Fruit fly (Drosophila melanogaster) whole organism, wandering third instar larva: ENCODE results near the gene CG17571.

Source experiments
- Abd-B ChIP-seq: fragments of >200 bp; optimal IDR thresholded peaks from 2 replicates; lab custom pipeline; 2017; ENCODE audit warnings: missing biosample characterization, missing genetic modification characterization
- CG32264 ChIP-seq: fragments of 200-800 bp; sonication (Bioruptor generic); optimal IDR thresholded peaks from 2 replicates; lab custom pipeline; 2016; ENCODE audit warnings: missing biosample characterization, missing genetic modification characterization
- CG9705 ChIP-seq: fragments of 200-800 bp; sonication (Bioruptor generic); optimal IDR thresholded peaks from 2 replicates; lab custom pipeline; 2018; ENCODE audit warnings: missing biosample characterization, mild to moderate bottlenecking, missing genetic modification characterization
- CrebA ChIP-seq: fragments of 200-800 bp; sonication (Bioruptor generic); optimal IDR thresholded peaks from 2 replicates; lab custom pipeline; 2016; ENCODE audit warnings: missing biosample characterization, mild to moderate bottlenecking, missing genetic modification characterization, borderline replicate concordance
- Dfd ChIP-seq: fragments of >200 bp; optimal IDR thresholded peaks from 2 replicates; lab custom pipeline; 2017; ENCODE audit warnings: missing biosample characterization, missing genetic modification characterization
- Dif ChIP-seq: fragments of 200-275, 200-300 bp; sonication (Bioruptor generic); optimal IDR thresholded peaks from 2 replicates; lab custom pipeline; 2018; ENCODE audit warnings: missing biosample characterization, missing genetic modification characterization; ENCODE audit not compliant: partially characterized antibody
- GATAd ChIP-seq: sonication (Bioruptor generic); optimal IDR thresholded peaks from 2 replicates; lab custom pipeline; 2016; ENCODE audit warnings: missing biosample characterization, missing genetic modification characterization
- HLH106 ChIP-seq: fragments of 200-800 bp; optimal IDR thresholded peaks from 3 replicates; lab custom pipeline; 2019; ENCODE audit warnings: missing biosample characterization, mild to moderate bottlenecking, missing genetic modification characterization, moderate library complexity
- Hnf4 ChIP-seq: fragments of 200-800 bp; sonication (Bioruptor generic); optimal IDR thresholded peaks from 2 replicates; lab custom pipeline; 2016; ENCODE audit warnings: missing biosample characterization, mild to moderate bottlenecking, missing genetic modification characterization
- Hr78 ChIP-seq: fragments of >200 bp; optimal IDR thresholded peaks from 2 replicates; lab custom pipeline; 2017; ENCODE audit warnings: missing biosample characterization, missing genetic modification characterization
- Hr83 ChIP-seq: fragments of 200-300 bp; sonication (Bioruptor generic); optimal IDR thresholded peaks from 2 replicates; lab custom pipeline; 2016; ENCODE audit warnings: missing biosample characterization, mild to moderate bottlenecking, missing genetic modification characterization, moderate library complexity; ENCODE audit not compliant: poor library complexity, severe bottlenecking
- Jra ChIP-seq: sonication (Bioruptor generic); optimal IDR thresholded peaks from 2 replicates; lab custom pipeline; 2016; ENCODE audit warnings: missing biosample characterization, missing genetic modification characterization
- Mio ChIP-seq: sonication (Bioruptor generic); optimal IDR thresholded peaks from 2 replicates; lab custom pipeline; 2016; ENCODE audit warnings: missing biosample characterization, missing genetic modification characterization
- Myc ChIP-seq: fragments of >200 bp; optimal IDR thresholded peaks from 2 replicates; lab custom pipeline; 2017
- N ChIP-seq: fragments of >200 bp; optimal IDR thresholded peaks from 2 replicates; lab custom pipeline; 2018; ENCODE audit warnings: missing biosample characterization, missing external identifiers, missing genetic modification characterization
- OdsH ChIP-seq: fragments of 200-800 bp; sonication (Bioruptor generic); optimal IDR thresholded peaks from 2 replicates; lab custom pipeline; 2016; ENCODE audit warnings: missing biosample characterization, mild to moderate bottlenecking, missing genetic modification characterization
- Rel ChIP-seq, 2 experiments: fragments of 200-800 bp; sonication (Bioruptor generic) in 1 of 2; optimal IDR thresholded peaks; 2 replicates in 1 of 2; 3 replicates in 1 of 2; lab custom pipeline; 2016 to 2019; ENCODE audit warnings: mild to moderate bottlenecking in 2 of 2, missing biosample characterization in 2 of 2, missing genetic modification characterization in 2 of 2, moderate library complexity in 1 of 2
- Sp1 ChIP-seq: fragments of 200-800 bp; sonication (Bioruptor generic); optimal IDR thresholded peaks from 3 replicates; lab custom pipeline; 2019; ENCODE audit warnings: missing biosample characterization, mild to moderate bottlenecking, missing genetic modification characterization, moderate library complexity
- Vsx2 ChIP-seq: fragments of 200-300, 225-300 bp; sonication (Bioruptor generic); optimal IDR thresholded peaks from 2 replicates; lab custom pipeline; 2018; ENCODE audit warnings: missing biosample characterization, missing genetic modification characterization; ENCODE audit not compliant: partially characterized antibody
- br ChIP-seq: fragments of 200-800 bp; sonication (Bioruptor generic); optimal IDR thresholded peaks from 2 replicates; lab custom pipeline; 2016; ENCODE audit warnings: missing biosample characterization, missing genetic modification characterization
- brk ChIP-seq: fragments of 200-800 bp; sonication (Bioruptor generic); optimal IDR thresholded peaks from 2 replicates; lab custom pipeline; 2016; ENCODE audit warnings: missing biosample characterization, mild to moderate bottlenecking, missing genetic modification characterization
- dl ChIP-seq, 2 experiments: fragments of 175-275, 200-275 bp in 1 of 2; fragments of 200-275 bp in 1 of 2; sonication (Bioruptor generic); optimal IDR thresholded peaks; lab custom pipeline; 2018; ENCODE audit warnings: mild to moderate bottlenecking in 2 of 2, missing biosample characterization in 2 of 2, missing genetic modification characterization in 2 of 2, moderate library complexity in 2 of 2; ENCODE audit not compliant: partially characterized antibody in 2 of 2, insufficient read depth in 1 of 2
- dmrt93B ChIP-seq: fragments of 200-800 bp; sonication (Bioruptor generic); optimal IDR thresholded peaks from 2 replicates; lab custom pipeline; 2018; ENCODE audit warnings: missing biosample characterization, mild to moderate bottlenecking, missing genetic modification characterization
- dsf ChIP-seq: sonication (Bioruptor generic); optimal IDR thresholded peaks from 2 replicates; lab custom pipeline; 2016; ENCODE audit warnings: missing biosample characterization, missing genetic modification characterization, borderline replicate concordance
- ey ChIP-seq: fragments of 200-800 bp; sonication (Bioruptor generic); optimal IDR thresholded peaks from 2 replicates; lab custom pipeline; 2016; ENCODE audit warnings: missing biosample characterization, missing genetic modification characterization
- foxo ChIP-seq, 2 experiments: fragments of 200-800 bp; sonication (Bioruptor generic); optimal IDR thresholded peaks; 2 replicates in 1 of 2; 3 replicates in 1 of 2; lab custom pipeline; 2016 to 2017; ENCODE audit warnings: missing biosample characterization in 2 of 2, missing genetic modification characterization in 2 of 2
- fru ChIP-seq: fragments of 200-800 bp; sonication (Bioruptor generic); optimal IDR thresholded peaks from 3 replicates; lab custom pipeline; 2016; ENCODE audit warnings: missing biosample characterization, mild to moderate bottlenecking, missing genetic modification characterization
- h ChIP-seq: fragments of 200-800 bp; sonication (Bioruptor generic); optimal IDR thresholded peaks from 3 replicates; lab custom pipeline; 2016; ENCODE audit warnings: missing biosample characterization, mild to moderate bottlenecking, missing genetic modification characterization
- jim ChIP-seq: fragments of 175-275, 200-325 bp; sonication (Bioruptor generic); optimal IDR thresholded peaks from 2 replicates; lab custom pipeline; 2016; ENCODE audit warnings: missing biosample characterization, mild to moderate bottlenecking, missing genetic modification characterization
- lola ChIP-seq: fragments of >200 bp; optimal IDR thresholded peaks from 2 replicates; lab custom pipeline; 2017; ENCODE audit warnings: missing biosample characterization, missing genetic modification characterization
- pan ChIP-seq: fragments of >200 bp; optimal IDR thresholded peaks from 2 replicates; lab custom pipeline; 2017
- psq ChIP-seq: fragments of 200-800 bp; sonication (Bioruptor generic); optimal IDR thresholded peaks from 3 replicates; lab custom pipeline; 2017; ENCODE audit warnings: missing biosample characterization, mild to moderate bottlenecking, missing genetic modification characterization, moderate library complexity
- rgr ChIP-seq: fragments of 200-800 bp; sonication (Bioruptor generic); optimal IDR thresholded peaks from 3 replicates; lab custom pipeline; 2016; ENCODE audit warnings: missing biosample characterization, mild to moderate bottlenecking, missing genetic modification characterization
- sage ChIP-seq: fragments of 200-800 bp; sonication (Bioruptor generic); optimal IDR thresholded peaks from 2 replicates; lab custom pipeline; 2016; ENCODE audit warnings: missing biosample characterization, mild to moderate bottlenecking, missing genetic modification characterization
- sv ChIP-seq: fragments of 200-800 bp; sonication (Bioruptor generic); optimal IDR thresholded peaks from 3 replicates; lab custom pipeline; 2016; ENCODE audit warnings: missing biosample characterization, missing genetic modification characterization
- tai ChIP-seq: sonication (Bioruptor generic); optimal IDR thresholded peaks from 2 replicates; lab custom pipeline; 2016; ENCODE audit warnings: missing biosample characterization, missing genetic modification characterization
- usp ChIP-seq: fragments of >200 bp; optimal IDR thresholded peaks from 2 replicates; lab custom pipeline; 2017; ENCODE audit warnings: missing biosample characterization, missing genetic modification characterization
- woc ChIP-seq: sonication (Bioruptor generic); optimal IDR thresholded peaks from 2 replicates; lab custom pipeline; 2016; ENCODE audit warnings: missing biosample characterization, mild to moderate bottlenecking, missing genetic modification characterization

The CG17571 gene

DNA sequence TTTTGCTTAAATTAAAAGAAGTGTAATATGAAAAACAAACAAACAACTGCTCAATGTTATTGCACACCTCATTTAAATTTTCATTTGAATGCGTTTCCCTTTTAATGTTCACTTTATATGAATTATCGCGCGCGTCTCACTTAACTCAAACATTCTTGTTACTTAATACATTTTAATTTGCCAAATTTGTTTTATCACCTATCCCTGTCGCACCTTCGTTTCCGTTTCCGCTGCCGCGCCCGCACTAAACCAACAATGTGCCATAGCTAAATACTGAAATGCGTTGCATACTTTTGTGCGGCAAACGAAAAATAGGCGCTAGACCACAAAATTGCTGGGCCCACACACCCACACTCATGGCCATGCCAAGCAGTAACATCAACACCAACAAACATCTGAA, 30.2 kb upstream of the CG17571 start:
- no peak for TF ChIP-seq jim (GFP tag; lab: Kevin White, UChicago)
- peak; percentile 48 for TF ChIP-seq br
- TF ChIP-seq Mio (GFP tag; lab: Kevin White, UChicago): peak; percentile 1
- TF ChIP-seq foxo (GFP tag; optimal IDR thresholded peaks at IDR 0.05; lab: Kevin White, UChicago): peak in 1 of 2 experiments; percentile 21
- TF ChIP-seq woc (GFP tag; lab: Kevin White, UChicago): no peak
- peak; percentile 29 for TF ChIP-seq dmrt93B (GFP tag; lab: Kevin White, UChicago)
- TF ChIP-seq Sp1 (GFP tag; lab: Kevin White, UChicago): peak; percentile 52
- peak; percentile 56 for TF ChIP-seq CG9705 (GFP tag; lab: Kevin White, UChicago)
- peak; percentile 36 for TF ChIP-seq tai (GFP tag; lab: Kevin White, UChicago)
- TF ChIP-seq HLH106 (tag; lab: Kevin White, UChicago): peak; percentile 37
- peak; percentile 69 for TF ChIP-seq rgr

- TF ChIP-seq Hr78 (GFP tag; lab: Kevin White, UChicago): no peak
- peak; percentile 50 for TF ChIP-seq br
- no peak for TF ChIP-seq CG32264 (GFP tag; lab: Kevin White, UChicago)
- peak; percentile 5 for TF ChIP-seq rgr
- TF ChIP-seq Hnf4 (GFP tag; lab: Kevin White, UChicago): peak; percentile 31
- peak in 1 of 2 experiments; percentile 63 for TF ChIP-seq foxo (GFP tag; optimal IDR thresholded peaks at IDR 0.05; lab: Kevin White, UChicago)
- TF ChIP-seq ey (GFP tag; lab: Kevin White, UChicago): peak; percentile 42
- peak; percentile 19 for TF ChIP-seq brk (GFP tag; lab: Kevin White, UChicago)
- peak; percentile 66 for TF ChIP-seq h (GFP tag; lab: Kevin White, UChicago)
- no peak for TF ChIP-seq Myc (lab: Kevin White, UChicago)
- no peak for TF ChIP-seq N
- peak; percentile 25 for TF ChIP-seq Sp1 (GFP tag; lab: Kevin White, UChicago)
- peak; percentile 12 for TF ChIP-seq dmrt93B (GFP tag; lab: Kevin White, UChicago)
- peak; percentile 22 for TF ChIP-seq psq (GFP tag; lab: Kevin White, UChicago)
- peak; percentile 47 for TF ChIP-seq fru (GFP tag; lab: Kevin White, UChicago)
- TF ChIP-seq HLH106 (tag; lab: Kevin White, UChicago): peak; percentile 42
- TF ChIP-seq OdsH (GFP tag; lab: Kevin White, UChicago): peak; percentile 64
- TF ChIP-seq sv (GFP tag; lab: Kevin White, UChicago): peak; percentile 60
Observed at dm6 chr2L:20267181-20267580, 10.2 kb upstream of the CG17571 start.

- TF ChIP-seq Vsx2 (GFP tag; lab: Kevin White, UChicago) (no peak), usp (no peak), sage (GFP tag; lab: Kevin White, UChicago) (no peak), GATAd (GFP tag; lab: Kevin White, UChicago) (no peak), dsf (GFP tag; lab: Kevin White, UChicago) (no peak), OdsH (GFP tag; lab: Kevin White, UChicago) (peak; percentile 50), Hr83 (GFP tag; lab: Kevin White, UChicago) (peak; percentile 2), psq (GFP tag; lab: Kevin White, UChicago) (peak; percentile 0), sv (GFP tag; lab: Kevin White, UChicago) (no peak), ey (GFP tag; lab: Kevin White, UChicago) (peak; percentile 55), woc (GFP tag; lab: Kevin White, UChicago) (no peak), CG9705 (GFP tag; lab: Kevin White, UChicago) (no peak), CrebA (GFP tag; lab: Kevin White, UChicago) (no peak), jim (GFP tag; lab: Kevin White, UChicago) (no peak), br (peak; percentile 38), Jra (GFP tag; lab: Kevin White, UChicago) (no peak), tai (GFP tag; lab: Kevin White, UChicago) (peak; percentile 22), h (GFP tag; lab: Kevin White, UChicago) (peak; percentile 54), N (no peak), Hr78 (GFP tag; lab: Kevin White, UChicago) (no peak), CG32264 (GFP tag; lab: Kevin White, UChicago) (no peak), foxo (GFP tag; optimal IDR thresholded peaks at IDR 0.05; lab: Kevin White, UChicago) (peak in 1 of 2 experiments; percentile 69), Dfd (GFP tag; lab: Kevin White, UChicago) (no peak), fru (GFP tag; lab: Kevin White, UChicago) (peak; percentile 51), HLH106 (tag; lab: Kevin White, UChicago) (peak; percentile 39), dmrt93B (GFP tag; lab: Kevin White, UChicago) (no peak), Dif (GFP tag; lab: Kevin White, UChicago) (no peak), Hnf4 (GFP tag; lab: Kevin White, UChicago) (peak; percentile 43), Abd-B (GFP tag; lab: Kevin White, UChicago) (no peak), dl (GFP tag; optimal IDR thresholded peaks at IDR 0.05; lab: Kevin White, UChicago; ENCODE audit: insufficient read depth in 1 of 2, partially characterized antibody in 2 of 2) (no peak), Myc (lab: Kevin White, UChicago) (no peak), Sp1 (GFP tag; lab: Kevin White, UChicago) (no peak), Mio (GFP tag; lab: Kevin White, UChicago) (no peak), rgr (no peak), Rel (GFP tag; optimal IDR thresholded peaks at IDR 0.05; lab: Kevin White, UChicago) (no peak), Rel (tag; optimal IDR thresholded peaks at IDR 0.05; lab: Kevin White, UChicago) (peak; percentile 82), brk (GFP tag; lab: Kevin White, UChicago) (no peak), pan (no peak), lola (no peak)
Observed at dm6 chr2L:20264568-20265547, 7.9 kb upstream of the CG17571 start.
